Fruit fly (Drosophila melanogaster) whole organism, embryonic: Measurements from ENCODE around the gene Ugt316A1.
A peak's percentile ranks its signal among the peaks of the same experiment; 100 is the strongest.

Experiments used
- Atf3 ChIP-seq: fragments of 200-800 bp; sonication (Bioruptor generic); optimal IDR thresholded peaks from 3 replicates; lab custom pipeline; 2016; ENCODE audit warnings: missing biosample characterization, missing genetic modification characterization
- CG12155 ChIP-seq: fragments of 200-800 bp; sonication (Bioruptor generic); optimal IDR thresholded peaks from 3 replicates; lab custom pipeline; 2016; ENCODE audit warnings: missing biosample characterization, missing genetic modification characterization
- CG12942 ChIP-seq: fragments of 200-800 bp; sonication (Bioruptor generic); optimal IDR thresholded peaks from 3 replicates; lab custom pipeline; 2016; ENCODE audit warnings: missing biosample characterization, missing genetic modification characterization
- CG13424 ChIP-seq: fragments of 200-800 bp; sonication (Bioruptor generic); optimal IDR thresholded peaks from 2 replicates; lab custom pipeline; 2019; ENCODE audit warnings: missing biosample characterization, mild to moderate bottlenecking, missing genetic modification characterization, moderate library complexity
- CG16815 ChIP-seq: fragments of 200-800 bp; sonication (Bioruptor generic); optimal IDR thresholded peaks from 3 replicates; lab custom pipeline; 2017; ENCODE audit warnings: missing biosample characterization, mild to moderate bottlenecking, missing genetic modification characterization
- CG17612 ChIP-seq: fragments of 200-800 bp; sonication (Bioruptor generic); IDR thresholded peaks from 2 replicates; pipeline ENCODE4 v1.3.6; 2022; ENCODE audit warnings: missing biosample characterization, missing genetic modification characterization
- CG17802 ChIP-seq: fragments of 200-800 bp; sonication (Bioruptor generic); optimal IDR thresholded peaks from 2 replicates; lab custom pipeline; 2018; ENCODE audit warnings: missing biosample characterization, mild to moderate bottlenecking, missing genetic modification characterization, moderate library complexity
- CG2129 ChIP-seq: fragments of 200-800 bp; sonication (Bioruptor generic); IDR thresholded peaks from 2 replicates; pipeline ENCODE4 v1.3.6; 2022; ENCODE audit warnings: missing biosample characterization, missing genetic modification characterization; ENCODE audit not compliant: partially characterized antibody
- CG31224 ChIP-seq: fragments of 200-800 bp; sonication (Bioruptor generic); IDR thresholded peaks from 2 replicates; pipeline ENCODE4 v1.3.6; 2022; ENCODE audit warnings: missing biosample characterization, missing genetic modification characterization
- CG3281 ChIP-seq: fragments of 200-800 bp; sonication (Bioruptor generic); optimal IDR thresholded peaks from 3 replicates; lab custom pipeline; 2017; ENCODE audit warnings: missing biosample characterization, mild to moderate bottlenecking, missing genetic modification characterization
- CG3995 ChIP-seq: fragments of 200-800 bp; sonication (Bioruptor generic); optimal IDR thresholded peaks from 3 replicates; lab custom pipeline; 2016; ENCODE audit warnings: missing biosample characterization, missing genetic modification characterization
- CG43689 ChIP-seq: fragments of 200-800 bp; sonication (Bioruptor generic); IDR thresholded peaks from 2 replicates; pipeline ENCODE4 v1.3.6; 2022; ENCODE audit warnings: missing biosample characterization, missing genetic modification characterization
- CG6254 ChIP-seq: fragments of 200-800 bp; sonication (Bioruptor generic); optimal IDR thresholded peaks from 3 replicates; lab custom pipeline; 2017; ENCODE audit warnings: mild to moderate bottlenecking, missing biosample characterization, missing genetic modification reagents, missing genetic modification characterization
- CG6854 ChIP-seq: fragments of 200-800 bp; sonication (Bioruptor generic); optimal IDR thresholded peaks from 3 replicates; lab custom pipeline; 2017; ENCODE audit warnings: missing biosample characterization, mild to moderate bottlenecking, missing genetic modification characterization
- CG7556 ChIP-seq: fragments of 200-800 bp; sonication (Bioruptor generic); optimal IDR thresholded peaks from 2 replicates; lab custom pipeline; 2017; ENCODE audit warnings: missing biosample characterization, mild to moderate bottlenecking, missing genetic modification characterization
- CG8924 ChIP-seq: fragments of 200-800 bp; optimal IDR thresholded peaks from 3 replicates; lab custom pipeline; 2019; ENCODE audit warnings: missing biosample characterization, mild to moderate bottlenecking, missing genetic modification characterization, moderate library complexity
- CG9932 ChIP-seq: fragments of 200-800 bp; sonication (Bioruptor generic); IDR thresholded peaks from 2 replicates; pipeline ENCODE4 v1.3.6; 2022; ENCODE audit warnings: missing biosample characterization, missing genetic modification characterization
- Camta ChIP-seq: fragments of 200-800 bp; sonication (Bioruptor generic); optimal IDR thresholded peaks from 2 replicates; lab custom pipeline; 2016; ENCODE audit warnings: missing biosample characterization, missing genetic modification characterization
- Dp ChIP-seq: fragments of 200-800 bp; sonication (Bioruptor generic); optimal IDR thresholded peaks from 2 replicates; lab custom pipeline; 2018; ENCODE audit warnings: missing biosample characterization, mild to moderate bottlenecking, missing genetic modification characterization, moderate library complexity
- E2f1 ChIP-seq: fragments of 200-800 bp; sonication (Bioruptor generic); IDR thresholded peaks from 2 replicates; pipeline ENCODE4 v1.3.6; 2022; ENCODE audit warnings: missing biosample characterization, missing genetic modification characterization
- Elba2 ChIP-seq: fragments of 200-800 bp; sonication (Bioruptor generic); optimal IDR thresholded peaks from 3 replicates; lab custom pipeline; 2016; ENCODE audit warnings: missing biosample characterization, missing genetic modification characterization
- H15 ChIP-seq: fragments of 200-800 bp; sonication (Bioruptor generic); IDR thresholded peaks from 3 replicates; pipeline ENCODE4 v1.3.6; 2022; ENCODE audit warnings: missing biosample characterization, missing genetic modification characterization
- H2.0 ChIP-seq: fragments of 200-800 bp; sonication (Bioruptor generic); IDR thresholded peaks from 2 replicates; pipeline ENCODE4 v1.3.6; 2022; ENCODE audit warnings: missing biosample characterization, missing genetic modification characterization
- HHEX ChIP-seq: fragments of 200-800 bp; sonication (Bioruptor generic); optimal IDR thresholded peaks from 3 replicates; lab custom pipeline; 2017; ENCODE audit warnings: missing biosample characterization, mild to moderate bottlenecking, missing genetic modification characterization, missing genetic modification reagents
- Hr51 ChIP-seq, 2 experiments: fragments of 200-800 bp; sonication (Bioruptor generic); optimal IDR thresholded peaks; 2 replicates in 1 of 2; 3 replicates in 1 of 2; lab custom pipeline; 2016 to 2018; ENCODE audit warnings: missing biosample characterization in 2 of 2, missing genetic modification characterization in 2 of 2, mild to moderate bottlenecking in 1 of 2, moderate library complexity in 1 of 2
- Xbp1 ChIP-seq: fragments of 200-800 bp; sonication (Bioruptor generic); optimal IDR thresholded peaks from 3 replicates; lab custom pipeline; 2016; ENCODE audit warnings: missing biosample characterization, mild to moderate bottlenecking, missing genetic modification characterization
- ac ChIP-seq: fragments of 200-800 bp; sonication (Bioruptor generic); optimal IDR thresholded peaks from 3 replicates; lab custom pipeline; 2017; ENCODE audit warnings: missing biosample characterization, mild to moderate bottlenecking, missing genetic modification characterization
- cad ChIP-seq: fragments of >200 bp; optimal IDR thresholded peaks from 2 replicates; lab custom pipeline; 2017; ENCODE audit warnings: missing biosample characterization, missing genetic modification characterization
- cato ChIP-seq: fragments of 200-800 bp; sonication (Bioruptor generic); optimal IDR thresholded peaks from 2 replicates; lab custom pipeline; 2016; ENCODE audit warnings: missing biosample characterization, missing genetic modification characterization, borderline replicate concordance
- cg ChIP-seq: fragments of 200-800 bp; sonication (Bioruptor generic); optimal IDR thresholded peaks from 3 replicates; lab custom pipeline; 2019; ENCODE audit warnings: missing biosample characterization, mild to moderate bottlenecking, missing genetic modification characterization, moderate library complexity
- cwo ChIP-seq: fragments of 200-800 bp; sonication (Bioruptor generic); optimal IDR thresholded peaks from 3 replicates; lab custom pipeline; 2017; ENCODE audit warnings: missing biosample characterization, missing genetic modification characterization, mild to moderate bottlenecking, moderate library complexity, missing genetic modification reagents
- dpn ChIP-seq, 2 experiments: fragments of 200-800 bp; sonication (Bioruptor generic); optimal IDR thresholded peaks; 3 replicates each; lab custom pipeline; 2016; ENCODE audit warnings: missing biosample characterization in 2 of 2, missing genetic modification characterization in 2 of 2
- ftz-f1 ChIP-seq: fragments of 200-800 bp; sonication (Bioruptor generic); optimal IDR thresholded peaks from 2 replicates; lab custom pipeline; 2016; ENCODE audit warnings: missing biosample characterization, missing genetic modification characterization
- gcm ChIP-seq: fragments of 200-800 bp; sonication (Bioruptor generic); optimal IDR thresholded peaks from 2 replicates; lab custom pipeline; 2019; ENCODE audit warnings: missing biosample characterization, mild to moderate bottlenecking, missing genetic modification characterization, moderate library complexity
- gem ChIP-seq: fragments of 200-800 bp; sonication (Bioruptor generic); optimal IDR thresholded peaks from 2 replicates; lab custom pipeline; 2019; ENCODE audit warnings: missing biosample characterization, mild to moderate bottlenecking, missing genetic modification characterization, moderate library complexity
- jing ChIP-seq: fragments of 200-800 bp; sonication (Bioruptor generic); optimal IDR thresholded peaks from 2 replicates; lab custom pipeline; 2018; ENCODE audit warnings: missing biosample characterization, mild to moderate bottlenecking, missing genetic modification characterization
- kay ChIP-seq: fragments of 200-800 bp; sonication (Bioruptor generic); optimal IDR thresholded peaks from 2 replicates; lab custom pipeline; 2016; ENCODE audit warnings: missing biosample characterization, missing genetic modification characterization
- klu ChIP-seq: fragments of 200-800 bp; sonication (Bioruptor generic); IDR thresholded peaks from 2 replicates; pipeline ENCODE4 v1.3.6; 2022; ENCODE audit warnings: missing biosample characterization, missing genetic modification characterization
- nerfin-1 ChIP-seq: fragments of 200-800 bp; sonication (Bioruptor generic); optimal IDR thresholded peaks from 3 replicates; lab custom pipeline; 2019; ENCODE audit warnings: missing biosample characterization, mild to moderate bottlenecking, missing genetic modification characterization, moderate library complexity
- p53 ChIP-seq: fragments of 200-800 bp; sonication (Bioruptor generic); optimal IDR thresholded peaks from 2 replicates; lab custom pipeline; 2016; ENCODE audit warnings: missing biosample characterization, missing genetic modification characterization
- pan ChIP-seq, 4 experiments: fragments of >200 bp in 3 of 4; fragments of 200-800 bp in 1 of 4; sonication (Bioruptor generic) in 1 of 4; optimal IDR thresholded peaks in 3 of 4; IDR thresholded peaks in 1 of 4; 2 replicates each; pipeline versions ENCODE4 v1.3.6 to Lab custom; 2017 to 2022; ENCODE audit warnings: missing biosample characterization in 2 of 4, missing genetic modification characterization in 2 of 4, mixed read lengths in 1 of 4
- phol ChIP-seq: fragments of 200-800 bp; sonication (Bioruptor generic); optimal IDR thresholded peaks from 3 replicates; lab custom pipeline; 2018; ENCODE audit warnings: missing biosample characterization, mild to moderate bottlenecking, missing genetic modification characterization, moderate library complexity
- run ChIP-seq: fragments of 200-800 bp; sonication (Bioruptor generic); optimal IDR thresholded peaks from 3 replicates; lab custom pipeline; 2018; ENCODE audit warnings: missing biosample characterization, mild to moderate bottlenecking, missing genetic modification characterization
- scrt ChIP-seq: fragments of 200-800 bp; sonication (Bioruptor generic); optimal IDR thresholded peaks from 2 replicates; lab custom pipeline; 2018; ENCODE audit warnings: missing biosample characterization, mild to moderate bottlenecking, missing genetic modification characterization, moderate library complexity
- sens ChIP-seq: fragments of 200-800 bp; sonication (Bioruptor generic); peaks from one replicate; lab custom pipeline; 2016; ENCODE audit warnings: missing biosample characterization, missing genetic modification characterization
- tio ChIP-seq: fragments of 200-800 bp; sonication (Bioruptor generic); optimal IDR thresholded peaks from 2 replicates; lab custom pipeline; 2017; ENCODE audit warnings: missing biosample characterization, missing genetic modification characterization, inconsistent platforms
- tna ChIP-seq: fragments of 200-800 bp; sonication (Bioruptor generic); IDR thresholded peaks from 2 replicates; pipeline ENCODE4 v1.3.6; 2022; ENCODE audit warnings: missing biosample characterization, missing genetic modification characterization; ENCODE audit not compliant: partially characterized antibody
- ttk ChIP-seq: fragments of 200-800 bp; sonication (Bioruptor generic); IDR thresholded peaks from 2 replicates; pipeline ENCODE4 v2.1.2; 2022; ENCODE audit warnings: missing biosample characterization, missing genetic modification characterization
- tup ChIP-seq: fragments of 200-800 bp; sonication (Bioruptor generic); optimal IDR thresholded peaks from 2 replicates; lab custom pipeline; 2016; ENCODE audit warnings: missing biosample characterization, mild to moderate bottlenecking, missing genetic modification characterization, moderate library complexity
- zen2 ChIP-seq: fragments of 200-800 bp; sonication (Bioruptor generic); IDR thresholded peaks from 3 replicates; pipeline ENCODE4 v1.3.6; 2022; ENCODE audit warnings: missing biosample characterization, missing genetic modification characterization; ENCODE audit not compliant: partially characterized antibody
- zfh1 ChIP-seq: fragments of 200-800 bp; sonication (Bioruptor generic); IDR thresholded peaks from 3 replicates; pipeline ENCODE4 v1.3.6; 2022; ENCODE audit warnings: missing biosample characterization, missing genetic modification characterization

The Ugt316A1 gene

dm6 chr3L:19018440-19018839 is 44.2 kb downstream of the Ugt316A1 start (continued):
- TF ChIP-seq CG3281 (GFP tag; lab: Kevin White, UChicago) (no peak), ftz-f1 (GFP tag; lab: Kevin White, UChicago) (no peak), gem (tag; lab: Kevin White, UChicago) (no peak), Elba2 (GFP tag; lab: Kevin White, UChicago) (no peak), cad (GFP tag; lab: Kevin White, UChicago) (no peak), sens (GFP tag; lab: Kevin White, UChicago) (no peak), kay (GFP tag; lab: Kevin White, UChicago) (no peak), CG3995 (GFP tag; lab: Kevin White, UChicago) (no peak), tup (no peak), CG12942 (GFP tag; lab: Kevin White, UChicago) (no peak), CG7556 (GFP tag; lab: Kevin White, UChicago) (no peak), CG16815 (GFP tag; lab: Kevin White, UChicago) (no peak), tio (GFP tag; lab: Kevin White, UChicago) (no peak), H15 (GFP tag; lab: Robert Waterston, UW) (no peak), klu (GFP tag; lab: Robert Waterston, UW) (no peak), CG9932 (GFP tag; lab: Robert Waterston, UW) (peak; percentile 49), tna (no peak), CG2129 (GFP tag; lab: Robert Waterston, UW) (no peak), Hr51 (GFP tag; optimal IDR thresholded peaks at IDR 0.05; lab: Kevin White, UChicago) (no peak), p53 (GFP tag; lab: Kevin White, UChicago) (no peak), run (tag; lab: Kevin White, UChicago) (no peak), cato (GFP tag; lab: Kevin White, UChicago) (no peak), CG13424 (tag; lab: Kevin White, UChicago) (no peak), zfh1 (GFP tag; lab: Robert Waterston, UW) (0 out of 3 replicates have a peak, but pooled peaks have one; percentile 12), phol (tag; lab: Kevin White, UChicago) (no peak), ttk (GFP tag; lab: Robert Waterston, UW) (no peak), gcm (GFP tag; lab: Kevin White, UChicago) (no peak), jing (no peak), Atf3 (GFP tag; lab: Kevin White, UChicago) (no peak), H2.0 (GFP tag; lab: Robert Waterston, UW) (no peak), ac (GFP tag; lab: Kevin White, UChicago) (no peak), CG8924 (tag; lab: Kevin White, UChicago) (no peak), CG31224 (GFP tag; lab: Robert Waterston, UW) (no peak), nerfin-1 (tag; lab: Kevin White, UChicago) (no peak), Dp (no peak), zen2 (no peak), HHEX (GFP tag; lab: Kevin White, UChicago) (peak; percentile 10), CG12155 (GFP tag; lab: Kevin White, UChicago) (no peak), scrt (GFP tag; lab: Kevin White, UChicago) (no peak), Xbp1 (no peak), Camta (GFP tag; lab: Kevin White, UChicago) (no peak), CG17802 (no peak), dpn (GFP tag; optimal IDR thresholded peaks at IDR 0.05; lab: Kevin White, UChicago) (no peak), CG17612 (GFP tag; lab: Robert Waterston, UW) (no peak), pan (optimal IDR thresholded peaks at IDR 0.05; lab: Kevin White, UChicago) (no peak), pan (GFP tag; optimal IDR thresholded peaks at IDR 0.05 in 1 of 2, IDR thresholded peaks at IDR 0.05 in 1 of 2) (peak in 1 of 2 experiments; percentile 42), CG43689 (GFP tag; lab: Robert Waterston, UW) (no peak), cwo (GFP tag; lab: Kevin White, UChicago) (peak; percentile 77), E2f1 (no peak), CG6254 (no peak), CG6854 (GFP tag; lab: Kevin White, UChicago) (no peak), cg (GFP tag; lab: Kevin White, UChicago) (no peak)
